Worm (Caenorhabditis elegans) whole organism, early embryonic: ENCODE measurements around the gene stdh-3.

Source experiments
- F13C5.2 ChIP-seq: sonication (generic microtip); optimal IDR thresholded peaks from 2 replicates; lab custom pipeline; 2017; ENCODE audit warnings: mild to moderate bottlenecking, missing genetic modification characterization, inconsistent platforms, missing compliant biosample characterization
- aly-1 ChIP-seq: sonication (generic microtip); optimal IDR thresholded peaks from 2 replicates; lab custom pipeline; 2016; ENCODE audit warnings: missing genetic modification characterization, missing compliant biosample characterization
- ama-1 ChIP-seq: fragments of 150-350 bp; optimal IDR thresholded peaks from 2 replicates; lab custom pipeline; 2014
- ceh-13 ChIP-seq: fragments of 200-800 bp; sonication (Bioruptor generic); optimal IDR thresholded peaks from 2 replicates; lab custom pipeline; 2018; ENCODE audit warnings: mild to moderate bottlenecking, missing genetic modification characterization, missing compliant biosample characterization
- ets-7 ChIP-seq: sonication (generic microtip); optimal IDR thresholded peaks from 2 replicates; lab custom pipeline; 2016; ENCODE audit warnings: missing genotype, missing genetic modification characterization, missing compliant biosample characterization
- flt-1 ChIP-seq: fragments of 200-800 bp; sonication (Bioruptor generic); IDR thresholded peaks from 2 replicates; pipeline ENCODE4 v1.3.6; 2022; ENCODE audit warnings: missing genetic modification characterization, missing compliant biosample characterization
- hmg-4 ChIP-seq: fragments of 200-800 bp; sonication (Bioruptor generic); optimal IDR thresholded peaks from 2 replicates; lab custom pipeline; 2018; ENCODE audit warnings: mild to moderate bottlenecking, missing genetic modification characterization, missing compliant biosample characterization
- hnd-1 ChIP-seq: sonication (generic microtip); optimal IDR thresholded peaks from 2 replicates; lab custom pipeline; 2016; ENCODE audit warnings: missing genetic modification characterization, missing compliant biosample characterization
- pes-1 ChIP-seq: fragments of 200-800 bp; sonication (Bioruptor generic); IDR thresholded peaks from 2 replicates; pipeline ENCODE4 v1.3.6; 2022; ENCODE audit warnings: missing genetic modification reagents, missing genetic modification characterization, missing compliant biosample characterization
- tbx-11 ChIP-seq: fragments of 200-800 bp; sonication (Bioruptor generic); IDR thresholded peaks from 2 replicates; pipeline ENCODE4 v1.3.6; 2022; ENCODE audit warnings: missing genetic modification characterization, missing compliant biosample characterization
- tbx-37 ChIP-seq: fragments of 200-800 bp; sonication (Bioruptor generic); conservative IDR thresholded peaks from 2 replicates; pipeline ENCODE4 v1.3.6; 2022; ENCODE audit warnings: missing genetic modification reagents, missing genetic modification characterization, missing compliant biosample characterization

DNA sequence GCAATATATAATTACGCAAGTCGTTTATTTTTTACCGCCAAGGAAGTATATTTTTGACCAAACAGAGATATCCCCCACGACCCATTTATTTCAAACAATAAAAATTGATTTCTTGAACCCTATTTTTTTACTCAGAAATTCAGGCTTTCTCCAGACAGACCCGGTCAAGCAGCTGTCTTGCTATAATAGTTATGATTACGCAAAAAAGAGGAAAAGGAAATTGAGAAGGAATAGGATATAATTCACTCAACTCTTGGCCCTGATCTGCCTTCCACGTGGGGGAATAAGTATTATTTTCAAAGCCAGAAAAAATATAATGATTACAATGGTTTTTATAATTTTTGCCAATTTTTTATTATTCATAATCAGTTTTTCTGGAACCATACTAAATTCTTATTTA is 47.3 kb upstream of the stdh-3 start, which contains the start of gene srx-136:
- no peak for TF ChIP-seq pes-1 (GFP tag; lab: Robert Waterston, UW)
- no peak for TF ChIP-seq F13C5.2 (tag; lab: Kevin White, UChicago)
- TF ChIP-seq hnd-1 (tag; lab: Kevin White, UChicago) = no peak
- no peak for TF ChIP-seq hmg-4 (GFP tag; lab: Kevin White, UChicago)
- no peak for TF ChIP-seq flt-1 (GFP tag; lab: Robert Waterston, UW)
- no peak for TF ChIP-seq tbx-11
- TF ChIP-seq ama-1 = no peak
- TF ChIP-seq aly-1 (tag; lab: Kevin White, UChicago) = no peak
- no peak for TF ChIP-seq tbx-37 (GFP tag; lab: Robert Waterston, UW)
- no peak for TF ChIP-seq ceh-13
- no peak for TF ChIP-seq ets-7 (tag; lab: Kevin White, UChicago)
